Worm (Caenorhabditis elegans): ENCODE data around the gene F49C12.6.
"Not testable (repeated sequence)": the region's sequence is repeated elsewhere in the genome, so short reads cannot be mapped to it uniquely, and the experiment has no call there.

Gene F49C12.6

DNA sequence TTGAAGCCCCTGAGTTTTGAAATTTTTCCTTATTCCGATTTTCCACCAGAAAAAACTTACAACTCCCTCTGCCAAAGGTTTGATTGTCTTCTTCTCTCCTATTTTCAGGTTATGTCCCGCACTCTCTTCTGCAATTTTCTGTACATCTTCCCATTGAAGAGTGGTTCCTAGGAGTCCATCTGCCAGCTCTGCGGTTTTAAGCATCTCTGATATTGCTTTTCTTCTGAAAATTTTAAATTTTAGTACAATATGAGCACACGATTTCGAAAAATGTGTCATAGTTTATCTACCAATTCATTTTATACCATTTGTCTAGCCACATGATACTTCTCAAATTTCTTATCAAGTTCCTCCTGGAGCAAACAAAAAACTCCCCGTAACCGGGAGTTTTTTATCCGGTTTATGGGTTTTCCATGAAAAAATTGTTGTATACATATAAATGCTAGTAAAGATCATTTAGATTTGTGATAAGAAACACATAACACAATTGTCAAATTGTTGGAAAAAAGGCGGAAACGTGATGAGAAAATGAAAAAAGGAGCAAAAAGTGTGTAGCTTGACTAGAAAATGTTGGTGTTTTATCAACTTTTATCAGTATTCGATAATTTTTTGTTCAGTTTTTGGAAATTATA is 2.2 kb upstream of the F49C12.6 start:
- no peak for TF ChIP-seq T22C8.4 (GFP tag; IDR thresholded peaks at IDR 0.05)
- TF ChIP-seq tab-1 (GFP tag; IDR thresholded peaks at IDR 0.05), result no peak
- TF ChIP-seq flt-1 (GFP tag; IDR thresholded peaks at IDR 0.05), result no peak
- TF ChIP-seq ztf-29 (GFP tag; IDR thresholded peaks at IDR 0.05), result no peak
- TF ChIP-seq ref-1 (GFP tag; conservative IDR thresholded peaks at IDR 0.05), result no peak
- no peak for TF ChIP-seq cog-1 (tag; optimal IDR thresholded peaks at IDR 0.05)
- TF ChIP-seq med-1 (GFP tag; optimal IDR thresholded peaks at IDR 0.05; ENCODE audit: insufficient read depth), result no peak
- TF ChIP-seq klf-2 (GFP tag; conservative IDR thresholded peaks at IDR 0.05), result no peak

DNA sequence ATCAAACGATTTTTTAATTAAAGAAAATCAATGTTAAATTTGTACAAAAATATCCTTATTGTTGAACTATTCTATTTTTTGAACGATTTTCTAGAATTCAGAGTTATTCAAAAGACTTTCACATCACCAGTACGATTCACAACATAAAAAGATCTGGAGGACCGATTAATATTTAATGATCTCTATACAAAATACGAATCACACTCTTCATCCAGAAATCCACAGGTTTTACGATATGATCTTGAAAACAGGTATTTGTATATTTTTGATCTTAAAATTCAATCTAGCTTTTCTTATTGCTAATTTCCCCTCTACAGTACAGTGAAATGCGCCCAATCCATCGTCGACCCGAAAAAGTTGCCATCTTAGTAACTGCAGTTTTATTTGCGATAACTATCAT is 4.3 kb downstream of the F49C12.6 start, which contains the start of gene F49C12.5:
F49C12.5 (plus strand) TSS at position 301 of the 400 bp plus-strand sequence.
- TF ChIP-seq ztf-23 (GFP tag; IDR thresholded peaks at IDR 0.05) (no peak), cog-1 (tag; optimal IDR thresholded peaks at IDR 0.05) (no peak), med-1 (GFP tag; optimal IDR thresholded peaks at IDR 0.05; ENCODE audit: insufficient read depth) (no peak), flt-1 (GFP tag; IDR thresholded peaks at IDR 0.05) (no peak), T22C8.4 (GFP tag; IDR thresholded peaks at IDR 0.05) (no peak), klf-2 (GFP tag; conservative IDR thresholded peaks at IDR 0.05) (no peak), tab-1 (GFP tag; IDR thresholded peaks at IDR 0.05) (no peak), ref-1 (GFP tag; conservative IDR thresholded peaks at IDR 0.05) (no peak), ztf-29 (GFP tag; IDR thresholded peaks at IDR 0.05) (no peak)

DNA sequence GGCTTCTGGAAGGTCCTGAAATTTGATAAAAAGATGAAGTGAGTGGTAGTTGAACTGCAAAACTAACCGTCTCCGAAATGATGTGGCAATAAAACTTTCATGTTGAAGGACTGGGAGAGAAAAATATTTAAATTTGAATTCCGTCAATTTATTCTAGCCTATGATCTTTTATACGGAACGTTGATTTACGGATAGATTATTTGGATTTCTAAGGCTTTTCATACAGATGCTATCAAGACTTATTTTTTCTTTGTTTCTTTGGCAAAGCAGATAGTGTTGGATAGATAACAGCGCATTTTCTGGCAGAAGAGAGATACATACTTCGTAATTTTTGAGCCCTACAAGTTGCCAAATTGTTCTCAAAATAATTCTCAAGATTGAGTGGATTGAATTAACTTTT is 4.9 kb downstream of the F49C12.6 start, which contains the start of gene F49C12.4:
F49C12.4 (minus strand) TSS at position 101 of the 400 bp plus-strand sequence.
- TF ChIP-seq ztf-29 (GFP tag; IDR thresholded peaks at IDR 0.05) (no peak), tab-1 (GFP tag; IDR thresholded peaks at IDR 0.05) (no peak), ztf-23 (GFP tag; IDR thresholded peaks at IDR 0.05) (no peak), ref-1 (GFP tag; conservative IDR thresholded peaks at IDR 0.05) (no peak), klf-2 (GFP tag; conservative IDR thresholded peaks at IDR 0.05) (no peak), T22C8.4 (GFP tag; IDR thresholded peaks at IDR 0.05) (no peak), cog-1 (tag; optimal IDR thresholded peaks at IDR 0.05) (no peak), flt-1 (GFP tag; IDR thresholded peaks at IDR 0.05) (no peak), med-1 (GFP tag; optimal IDR thresholded peaks at IDR 0.05; ENCODE audit: insufficient read depth) (no peak)

DNA sequence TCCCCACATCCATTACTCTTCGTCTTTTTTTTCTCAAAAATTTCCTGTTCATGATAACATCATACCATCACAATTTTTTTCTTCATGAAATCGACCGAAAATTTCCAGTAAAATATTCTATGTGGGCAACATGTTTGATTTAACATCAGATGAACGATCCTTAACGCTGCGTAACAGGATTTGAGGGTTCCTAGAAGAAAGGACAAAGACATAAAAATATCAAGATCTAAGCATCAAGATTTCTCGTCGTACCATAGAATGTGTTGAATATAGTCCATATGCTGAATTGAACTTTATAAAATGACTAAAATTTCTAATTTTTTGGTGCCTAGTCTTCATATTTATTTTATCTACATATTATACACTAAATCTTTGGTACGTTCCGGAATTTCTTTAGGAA is 8.7 kb downstream of the F49C12.6 start, which contains the start of gene F49C12.3:
F49C12.3 (plus strand) TSS at position 301 of the 400 bp plus-strand sequence.
- TF ChIP-seq tab-1 (GFP tag; IDR thresholded peaks at IDR 0.05), result no peak
- TF ChIP-seq ref-1 (GFP tag; conservative IDR thresholded peaks at IDR 0.05), result no peak
- TF ChIP-seq cog-1 (tag; optimal IDR thresholded peaks at IDR 0.05), result no peak
- TF ChIP-seq ztf-29 (GFP tag; IDR thresholded peaks at IDR 0.05), result no peak
- TF ChIP-seq ztf-23 (GFP tag; IDR thresholded peaks at IDR 0.05), result no peak
- no peak for TF ChIP-seq flt-1 (GFP tag; IDR thresholded peaks at IDR 0.05)
- TF ChIP-seq klf-2 (GFP tag; conservative IDR thresholded peaks at IDR 0.05), result no peak
- no peak for TF ChIP-seq T22C8.4 (GFP tag; IDR thresholded peaks at IDR 0.05)
- no peak for TF ChIP-seq med-1 (GFP tag; optimal IDR thresholded peaks at IDR 0.05; ENCODE audit: insufficient read depth)

DNA sequence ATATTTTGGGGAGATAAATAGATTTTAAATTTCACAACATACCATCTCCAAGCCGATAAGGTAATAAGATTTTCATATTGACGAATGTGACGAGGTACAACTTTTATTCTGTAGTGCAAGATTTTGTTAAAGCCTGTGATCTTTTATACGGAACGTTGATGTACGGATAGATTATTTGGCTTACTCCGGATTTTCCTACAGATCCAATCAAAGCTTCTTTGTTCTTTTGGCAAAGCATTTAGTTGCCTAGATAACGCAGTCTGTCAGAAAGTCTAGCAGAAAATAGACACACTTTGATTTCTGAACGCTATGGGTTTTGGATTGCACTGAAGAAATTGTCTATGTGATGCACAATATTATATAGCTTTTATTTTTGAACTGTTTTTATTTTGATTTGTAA is 9.7 kb downstream of the F49C12.6 start, which contains the start of gene F49C12.2:
F49C12.2 (minus strand) TSS at position 101 of the 400 bp plus-strand sequence.
- TF ChIP-seq ztf-29 (GFP tag; IDR thresholded peaks at IDR 0.05) (no peak), tab-1 (GFP tag; IDR thresholded peaks at IDR 0.05) (no peak), cog-1 (tag; optimal IDR thresholded peaks at IDR 0.05) (no peak), klf-2 (GFP tag; conservative IDR thresholded peaks at IDR 0.05) (no peak), T22C8.4 (GFP tag; IDR thresholded peaks at IDR 0.05) (no peak), flt-1 (GFP tag; IDR thresholded peaks at IDR 0.05) (no peak), med-1 (GFP tag; optimal IDR thresholded peaks at IDR 0.05; ENCODE audit: insufficient read depth) (no peak), ref-1 (GFP tag; conservative IDR thresholded peaks at IDR 0.05) (no peak), ztf-23 (GFP tag; IDR thresholded peaks at IDR 0.05) (no peak)

DNA sequence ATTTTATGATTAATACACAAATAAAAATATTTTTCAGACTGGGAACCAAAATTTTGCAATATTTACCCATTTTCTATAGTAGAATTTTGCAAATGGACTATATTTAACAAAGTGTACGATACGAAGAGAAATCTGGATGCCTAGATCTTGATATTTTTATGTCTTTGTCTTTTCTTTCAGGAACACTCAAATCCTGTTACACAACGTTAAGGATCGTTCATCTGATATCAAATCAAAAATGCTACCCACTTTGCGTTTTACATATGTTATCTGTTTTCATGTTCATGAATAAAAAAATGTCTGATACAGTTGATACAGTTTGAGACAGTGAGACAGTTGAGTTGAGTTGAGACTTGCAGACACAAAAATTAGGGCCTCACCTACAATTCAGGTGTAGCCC is 12.6 kb downstream of the F49C12.6 start, which contains the start of gene F49C12.1:
F49C12.1 (minus strand) TSS at position 70 of the 400 bp plus-strand sequence.
- no peak for TF ChIP-seq tab-1 (GFP tag; IDR thresholded peaks at IDR 0.05)
- TF ChIP-seq ref-1 (GFP tag; conservative IDR thresholded peaks at IDR 0.05), result no peak
- TF ChIP-seq klf-2 (GFP tag; conservative IDR thresholded peaks at IDR 0.05), result no peak
- no peak for TF ChIP-seq ztf-23 (GFP tag; IDR thresholded peaks at IDR 0.05)
- TF ChIP-seq cog-1 (tag; optimal IDR thresholded peaks at IDR 0.05), result no peak
- TF ChIP-seq flt-1 (GFP tag; IDR thresholded peaks at IDR 0.05), result no peak
- TF ChIP-seq T22C8.4 (GFP tag; IDR thresholded peaks at IDR 0.05), result no peak
- TF ChIP-seq med-1 (GFP tag; optimal IDR thresholded peaks at IDR 0.05; ENCODE audit: insufficient read depth), result no peak
- TF ChIP-seq ztf-29 (GFP tag; IDR thresholded peaks at IDR 0.05), result no peak

DNA sequence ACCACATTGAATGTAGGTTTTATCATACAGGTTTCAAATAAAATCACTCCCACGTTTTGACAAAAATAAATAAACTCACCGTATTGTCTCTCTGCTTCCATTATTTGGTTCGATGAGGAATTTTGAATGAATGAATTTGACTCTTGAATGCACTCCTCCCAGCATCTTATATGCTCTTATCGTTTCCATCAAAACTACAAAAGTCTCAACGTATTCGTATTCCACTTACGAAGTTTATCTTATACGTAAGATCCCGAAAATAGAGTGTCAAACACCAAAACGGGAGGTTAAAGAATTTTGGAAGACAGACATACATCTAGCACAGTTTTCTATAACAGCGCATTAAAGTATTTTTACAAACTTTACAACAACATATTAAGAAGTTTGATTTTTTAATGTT is 15.1 kb downstream of the F49C12.6 start, which contains the start of gene nhr-264:
nhr-264 (minus strand) TSS at position 101 of the 400 bp plus-strand sequence.
- not testable (repeated sequence) for TF ChIP-seq cog-1 (tag; optimal IDR thresholded peaks at IDR 0.05); klf-2 (GFP tag; conservative IDR thresholded peaks at IDR 0.05); T22C8.4 (GFP tag; IDR thresholded peaks at IDR 0.05)

DNA sequence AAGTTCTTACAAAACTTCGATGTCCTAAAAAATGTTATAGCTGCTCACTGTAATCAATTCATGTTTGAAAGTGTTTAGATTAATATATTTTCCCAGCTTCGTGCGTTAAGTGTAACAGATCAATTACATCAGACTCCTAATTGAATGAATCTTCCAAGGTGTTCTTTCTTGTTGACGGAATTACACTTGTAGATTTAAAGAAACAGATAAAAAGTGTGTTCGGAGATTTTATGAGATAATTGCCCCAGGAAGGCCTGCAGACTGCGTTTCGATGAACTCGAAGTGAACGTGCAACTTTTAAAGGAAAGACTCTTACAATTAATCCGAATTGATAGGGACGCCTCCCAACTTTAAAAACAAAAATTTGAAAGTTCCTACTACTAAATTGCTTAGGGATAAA is 19.2 kb downstream of the F49C12.6 start:
- TF ChIP-seq med-1 (GFP tag; optimal IDR thresholded peaks at IDR 0.05; ENCODE audit: insufficient read depth) (no peak), ztf-29 (GFP tag; IDR thresholded peaks at IDR 0.05) (no peak), tab-1 (GFP tag; IDR thresholded peaks at IDR 0.05) (no peak), T22C8.4 (GFP tag; IDR thresholded peaks at IDR 0.05) (no peak), ref-1 (GFP tag; conservative IDR thresholded peaks at IDR 0.05) (no peak), cog-1 (tag; optimal IDR thresholded peaks at IDR 0.05) (no peak), ztf-23 (GFP tag; IDR thresholded peaks at IDR 0.05) (no peak), klf-2 (GFP tag; conservative IDR thresholded peaks at IDR 0.05) (no peak), flt-1 (GFP tag; IDR thresholded peaks at IDR 0.05) (no peak)

DNA sequence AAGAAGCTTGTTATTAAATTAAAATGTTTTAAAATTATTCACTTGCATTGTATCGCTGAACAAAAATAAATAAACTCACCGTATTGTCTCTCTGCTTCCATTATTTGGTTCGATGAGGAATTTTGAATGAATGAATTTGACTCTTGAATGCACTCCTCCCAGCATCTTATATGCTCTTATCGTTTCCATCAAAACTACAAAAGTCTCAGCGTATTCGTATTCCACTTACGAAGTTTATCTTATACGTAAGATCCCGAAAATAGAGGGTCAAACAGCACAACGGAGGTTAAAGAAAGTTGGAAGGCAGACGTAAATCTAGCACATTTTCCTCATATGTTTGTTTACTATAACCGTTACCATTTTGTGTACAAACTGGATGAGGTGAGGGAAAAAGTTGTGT is 22.6 kb downstream of the F49C12.6 start, which contains the start of gene nhr-267:
nhr-267 (minus strand) TSS at position 101 of the 400 bp plus-strand sequence.
- TF ChIP-seq ztf-29, T22C8.4, flt-1 (GFP tag; IDR thresholded peaks at IDR 0.05): not testable (repeated sequence)
